Worm (Caenorhabditis elegans) whole organism, L2 larva: Measurements from ENCODE around the gene nex-4.

Experiments
- C34F6.9 ChIP-seq: fragments of 150-350 bp; optimal IDR thresholded peaks from 2 replicates; lab custom pipeline; 2014; ENCODE audit warnings: missing biosample characterization, missing genetic modification characterization
- R02D3.7 ChIP-seq: fragments of 150-350 bp; optimal IDR thresholded peaks from 2 replicates; lab custom pipeline; 2014; ENCODE audit warnings: missing biosample characterization, missing genetic modification characterization
- ZK546.5 ChIP-seq: sonication (generic microtip); optimal IDR thresholded peaks from 2 replicates; lab custom pipeline; 2017; ENCODE audit warnings: missing biosample characterization, missing genetic modification characterization
- aly-2 ChIP-seq: fragments of 150-350 bp; optimal IDR thresholded peaks from 2 replicates; lab custom pipeline; 2014; ENCODE audit warnings: missing biosample characterization, missing genetic modification characterization
- ama-1 ChIP-seq: fragments of 150-350 bp; optimal IDR thresholded peaks from 2 replicates; lab custom pipeline; 2018; ENCODE audit warnings: inconsistent platforms
- ceh-16 ChIP-seq: fragments of 150-350 bp; optimal IDR thresholded peaks from 2 replicates; lab custom pipeline; 2014; ENCODE audit warnings: missing biosample characterization, missing genetic modification characterization
- ceh-82 ChIP-seq: fragments of 150-350 bp; optimal IDR thresholded peaks from 2 replicates; lab custom pipeline; 2014; ENCODE audit warnings: missing biosample characterization, missing genetic modification characterization
- crh-2 ChIP-seq: sonication (generic microtip); optimal IDR thresholded peaks from 2 replicates; lab custom pipeline; 2017; ENCODE audit warnings: missing biosample characterization, missing genetic modification characterization
- dmd-4 ChIP-seq: sonication (generic microtip); optimal IDR thresholded peaks from 2 replicates; lab custom pipeline; 2017; ENCODE audit warnings: missing biosample characterization, missing genetic modification characterization
- egl-27 ChIP-seq: sonication (generic microtip); optimal IDR thresholded peaks from 3 replicates; lab custom pipeline; 2017; ENCODE audit warnings: missing biosample characterization, missing genetic modification reagents, missing genetic modification characterization
- elt-1 ChIP-seq: fragments of 150-350 bp; optimal IDR thresholded peaks from 2 replicates; lab custom pipeline; 2014; ENCODE audit warnings: missing biosample characterization, missing genetic modification characterization
- elt-3 ChIP-seq: sonication (generic microtip); optimal IDR thresholded peaks from 2 replicates; lab custom pipeline; 2017; ENCODE audit warnings: missing biosample characterization, missing genetic modification characterization
- fos-1 ChIP-seq: fragments of 150-350 bp; optimal IDR thresholded peaks from 2 replicates; lab custom pipeline; 2014; ENCODE audit warnings: missing biosample characterization, missing genetic modification characterization
- gmeb-1 ChIP-seq: fragments of 150-350 bp; optimal IDR thresholded peaks from 2 replicates; lab custom pipeline; 2014; ENCODE audit warnings: missing biosample characterization, missing genetic modification characterization
- lin-11 ChIP-seq: fragments of 150-350 bp; sonication (generic microtip); optimal IDR thresholded peaks from 2 replicates; lab custom pipeline; 2014; ENCODE audit warnings: missing biosample characterization, missing genetic modification characterization, inconsistent platforms, mixed read lengths
- lin-13 ChIP-seq: fragments of 150-350 bp; optimal IDR thresholded peaks from 2 replicates; lab custom pipeline; 2014; ENCODE audit warnings: missing biosample characterization, missing genetic modification reagents, missing genetic modification characterization
- lsy-2 ChIP-seq, 2 experiments: fragments of 150-350 bp in 1 of 2; sonication (generic microtip) in 1 of 2; optimal IDR thresholded peaks; 2 replicates each; lab custom pipeline; 2014 to 2017; ENCODE audit warnings: missing biosample characterization in 2 of 2, missing genetic modification characterization in 2 of 2
- mbf-1 ChIP-seq: sonication (generic microtip); optimal IDR thresholded peaks from 2 replicates; lab custom pipeline; 2017; ENCODE audit warnings: missing biosample characterization, missing genetic modification characterization
- mdl-1 ChIP-seq, 2 experiments: fragments of 150-350 bp in 1 of 2; sonication (generic microtip) in 1 of 2; optimal IDR thresholded peaks; 2 replicates each; lab custom pipeline; 2017; ENCODE audit warnings: missing biosample characterization in 2 of 2, missing genetic modification characterization in 2 of 2
- nhr-10 ChIP-seq: sonication (generic microtip); optimal IDR thresholded peaks from 2 replicates; lab custom pipeline; 2017; ENCODE audit warnings: missing biosample characterization, missing genetic modification characterization
- nhr-11 ChIP-seq: fragments of 150-350 bp; optimal IDR thresholded peaks from 2 replicates; lab custom pipeline; 2014; ENCODE audit warnings: missing biosample characterization, missing genetic modification characterization
- nhr-12 ChIP-seq: fragments of 150-350 bp; optimal IDR thresholded peaks from 2 replicates; lab custom pipeline; 2014; ENCODE audit warnings: missing biosample characterization, missing genetic modification characterization
- nhr-129 ChIP-seq: fragments of 150-350 bp; optimal IDR thresholded peaks from 2 replicates; lab custom pipeline; 2014; ENCODE audit warnings: missing biosample characterization, missing genetic modification characterization
- nhr-23 ChIP-seq: fragments of 150-350 bp; optimal IDR thresholded peaks from 2 replicates; lab custom pipeline; 2014; ENCODE audit warnings: missing biosample characterization, missing genetic modification reagents, missing genetic modification characterization
- nhr-237 ChIP-seq: fragments of 150-350 bp; optimal IDR thresholded peaks from 2 replicates; lab custom pipeline; 2014; ENCODE audit warnings: missing biosample characterization, missing genetic modification characterization
- nhr-25 ChIP-seq: fragments of 150-350 bp; sonication (generic microtip); optimal IDR thresholded peaks from 3 replicates; lab custom pipeline; 2014; ENCODE audit warnings: missing biosample characterization, missing genetic modification characterization
- nhr-6 ChIP-seq: fragments of 150-350 bp; optimal IDR thresholded peaks from 2 replicates; lab custom pipeline; 2014; ENCODE audit warnings: missing biosample characterization, missing genetic modification characterization
- nhr-77 ChIP-seq: fragments of 150-350 bp; optimal IDR thresholded peaks from 2 replicates; lab custom pipeline; 2014; ENCODE audit warnings: missing biosample characterization, missing genetic modification characterization
- sem-4 ChIP-seq: fragments of 150-350 bp; optimal IDR thresholded peaks from 2 replicates; lab custom pipeline; 2014; ENCODE audit warnings: missing biosample characterization, missing genetic modification reagents, missing genetic modification characterization
- skn-1 ChIP-seq: sonication (generic microtip); optimal IDR thresholded peaks from 2 replicates; lab custom pipeline; 2017; ENCODE audit warnings: missing biosample characterization, missing genetic modification characterization
- sma-3 ChIP-seq: sonication (generic microtip); optimal IDR thresholded peaks from 2 replicates; lab custom pipeline; 2016; ENCODE audit warnings: missing genetic modification reagents, missing genetic modification characterization, missing compliant biosample characterization
- sma-9 ChIP-seq, 2 experiments: fragments of 150-350 bp in 1 of 2; sonication (generic microtip) in 1 of 2; optimal IDR thresholded peaks; 2 replicates each; lab custom pipeline; 2014 to 2016; ENCODE audit warnings: missing genetic modification characterization in 2 of 2, mild to moderate bottlenecking in 1 of 2, missing biosample characterization in 1 of 2, missing compliant biosample characterization in 1 of 2, missing genetic modification reagents in 1 of 2, moderate library complexity in 1 of 2
- snpc-4 ChIP-seq: fragments of 150-350 bp; optimal IDR thresholded peaks from 2 replicates; lab custom pipeline; 2014; ENCODE audit warnings: missing biosample characterization, missing genetic modification characterization
- unc-62 ChIP-seq: fragments of 150-350 bp; optimal IDR thresholded peaks from 2 replicates; lab custom pipeline; 2014; ENCODE audit warnings: missing biosample characterization, missing genetic modification reagents, missing genetic modification characterization
- zag-1 ChIP-seq: fragments of 150-350 bp; optimal IDR thresholded peaks from 2 replicates; lab custom pipeline; 2014; ENCODE audit warnings: missing biosample characterization, missing genetic modification characterization
- ztf-11 ChIP-seq: sonication (generic microtip); optimal IDR thresholded peaks from 2 replicates; lab custom pipeline; 2017; ENCODE audit warnings: missing biosample characterization, missing genetic modification characterization
- ztf-4 ChIP-seq: fragments of 150-350 bp; optimal IDR thresholded peaks from 2 replicates; lab custom pipeline; 2014; ENCODE audit warnings: missing biosample characterization, missing genetic modification characterization

The nex-4 gene

ce11 chrV:4810653-4811052 lies 40.6 kb upstream of the nex-4 start (continued):
- TF ChIP-seq ceh-16 (no peak), ZK546.5 (tag; lab: Kevin White, UChicago) (no peak), ceh-82 (tag; lab: Kevin White, UChicago) (no peak), zag-1 (tag; lab: Kevin White, UChicago) (peak; percentile 59), dmd-4 (tag; lab: Kevin White, UChicago) (no peak)

- TF ChIP-seq skn-1 (tag; lab: Kevin White, UChicago) (no peak), zag-1 (tag; lab: Kevin White, UChicago) (no peak), lin-11 (tag; lab: Kevin White, UChicago) (no peak), egl-27 (tag; lab: Kevin White, UChicago) (no peak), snpc-4 (tag; lab: Kevin White, UChicago) (no peak), nhr-237 (tag; lab: Kevin White, UChicago) (no peak), ztf-4 (no peak)
These were observed 37.4 kb upstream of the nex-4 start for ce11 chrV:4813825-4814224.

ce11 chrV:4818563-4818962 lies 32.7 kb upstream of the nex-4 start, which contains the start of gene ccep-97:
Gene ccep-97, minus strand, starts transcription at chrV:4818663.
- no peak for TF ChIP-seq ztf-11 (tag; lab: Kevin White, UChicago)
- no peak for TF ChIP-seq skn-1 (tag; lab: Kevin White, UChicago)
- TF ChIP-seq ztf-4 = no peak
- no peak for TF ChIP-seq sma-9 (GFP tag; optimal IDR thresholded peaks at IDR 0.05; lab: Kevin White, UChicago)
- TF ChIP-seq sma-9 (tag; optimal IDR thresholded peaks at IDR 0.05; lab: Kevin White, UChicago) = no peak
- TF ChIP-seq nhr-12 (tag; lab: Kevin White, UChicago) = no peak
- no peak for TF ChIP-seq elt-1 (tag; lab: Kevin White, UChicago)
- TF ChIP-seq sem-4 (tag; lab: Kevin White, UChicago) = no peak
- TF ChIP-seq snpc-4 (tag; lab: Kevin White, UChicago) = no peak
- TF ChIP-seq ceh-16 = no peak
- TF ChIP-seq nhr-10 (tag; lab: Kevin White, UChicago) = no peak
- TF ChIP-seq R02D3.7 (tag; lab: Kevin White, UChicago) = no peak
- no peak for TF ChIP-seq dmd-4 (tag; lab: Kevin White, UChicago)
- no peak for TF ChIP-seq ZK546.5 (tag; lab: Kevin White, UChicago)
- TF ChIP-seq mbf-1 = no peak

- TF ChIP-seq nhr-129 (tag; lab: Kevin White, UChicago) (peak; percentile 38), ceh-82 (tag; lab: Kevin White, UChicago) (no peak), sem-4 (tag; lab: Kevin White, UChicago) (no peak), ztf-11 (tag; lab: Kevin White, UChicago) (no peak), egl-27 (tag; lab: Kevin White, UChicago) (no peak), ama-1 (lab: Kevin White, UChicago) (no peak), nhr-77 (tag; lab: Kevin White, UChicago) (no peak), nhr-11 (no peak), nhr-23 (tag; lab: Kevin White, UChicago) (no peak), fos-1 (tag; lab: Kevin White, UChicago) (peak; percentile 15), lin-11 (tag; lab: Kevin White, UChicago) (no peak), aly-2 (tag; lab: Kevin White, UChicago) (no peak), crh-2 (tag; lab: Kevin White, UChicago) (peak; percentile 28), nhr-25 (peak; percentile 32), ztf-4 (peak; percentile 50), mdl-1 (tag; optimal IDR thresholded peaks at IDR 0.05; lab: Kevin White, UChicago) (peak in 1 of 2 experiments; percentile 22), C34F6.9 (tag; lab: Kevin White, UChicago) (peak; percentile 10), lin-13 (GFP tag; lab: Kevin White, UChicago) (no peak), ceh-16 (no peak), nhr-237 (tag; lab: Kevin White, UChicago) (no peak), lsy-2 (tag; optimal IDR thresholded peaks at IDR 0.05; lab: Kevin White, UChicago) (peak in 1 of 2 experiments; percentile 12)
These were observed 30.6 kb upstream of the nex-4 start for ce11 chrV:4820601-4821000.

- TF ChIP-seq elt-3 (tag; lab: Kevin White, UChicago) (no peak), nhr-6 (tag; lab: Kevin White, UChicago) (no peak), unc-62 (no peak), nhr-25 (no peak), ztf-4 (no peak), nhr-10 (tag; lab: Kevin White, UChicago) (no peak), aly-2 (tag; lab: Kevin White, UChicago) (no peak), sma-3 (GFP tag; lab: Kevin White, UChicago) (no peak), sma-9 (GFP tag; optimal IDR thresholded peaks at IDR 0.05; lab: Kevin White, UChicago) (no peak), sma-9 (tag; optimal IDR thresholded peaks at IDR 0.05; lab: Kevin White, UChicago) (no peak), ztf-11 (tag; lab: Kevin White, UChicago) (no peak), gmeb-1 (no peak)
These were observed 27.9 kb upstream of the nex-4 start, which contains the start of gene adss-1 for ce11 chrV:4823323-4823682. Gene adss-1, minus strand, starts transcription at chrV:4823423.
